Fruit fly (Drosophila melanogaster): Measurements from ENCODE around the gene Rpt3.

The Rpt3 gene

DNA sequence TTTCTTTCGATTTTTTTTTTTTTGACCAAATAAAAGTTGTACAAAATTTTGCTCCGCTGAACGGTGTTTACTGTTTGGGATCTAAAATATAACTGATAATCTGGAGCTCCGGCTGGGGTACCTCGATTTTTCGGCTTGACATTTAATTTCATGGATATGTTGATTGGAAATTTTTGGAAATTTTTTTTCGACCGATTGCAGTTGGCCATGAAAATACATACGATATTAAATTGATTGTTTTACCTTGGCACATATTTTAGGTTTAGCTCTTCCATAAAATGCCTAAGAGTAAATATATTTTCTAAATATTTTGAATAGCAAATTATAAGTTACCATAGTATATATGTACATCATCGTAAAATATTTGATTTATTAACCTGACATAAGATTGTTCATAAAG, 45.7 kb downstream of the Rpt3 start, which contains the start of gene CG1394:
Gene CG1394, minus strand, starts transcription at position 101 of the 400 bp plus-strand sequence.
- TF ChIP-seq CG1620 (GFP tag; optimal IDR thresholded peaks at IDR 0.05) (no peak), Mnt (GFP tag; optimal IDR thresholded peaks at IDR 0.05) (no peak), cnc (optimal IDR thresholded peaks at IDR 0.05) (no peak), tj (GFP tag; optimal IDR thresholded peaks at IDR 0.05) (no peak), ovo (GFP tag; optimal IDR thresholded peaks at IDR 0.05) (no peak), CG14711 (tag; optimal IDR thresholded peaks at IDR 0.05) (no peak), toe (GFP tag; optimal IDR thresholded peaks at IDR 0.05) (no peak), Crg-1 (GFP tag; optimal IDR thresholded peaks at IDR 0.05) (no peak), kay (GFP tag; ENCODE audit: borderline replicate concordance) (no peak), pad (GFP tag; optimal IDR thresholded peaks at IDR 0.05) (no peak), bab1 (GFP tag; optimal IDR thresholded peaks at IDR 0.05) (no peak), CG5204 (GFP tag; optimal IDR thresholded peaks at IDR 0.05) (no peak), cic (GFP tag; optimal IDR thresholded peaks at IDR 0.05) (no peak), Hr96 (GFP tag; optimal IDR thresholded peaks at IDR 0.05) (no peak), CG7101 (tag; optimal IDR thresholded peaks at IDR 0.05) (no peak), CG33017 (tag; optimal IDR thresholded peaks at IDR 0.05) (no peak), CG11617 (GFP tag; optimal IDR thresholded peaks at IDR 0.05) (no peak)

dm6 chrX:11176073-11176472, 51.2 kb downstream of the Rpt3 start:
- TF ChIP-seq Mnt (GFP tag; optimal IDR thresholded peaks at IDR 0.05), result no peak
- no peak for TF ChIP-seq Hr96 (GFP tag; optimal IDR thresholded peaks at IDR 0.05)
- TF ChIP-seq pad (GFP tag; optimal IDR thresholded peaks at IDR 0.05), result no peak
- TF ChIP-seq CG1620 (GFP tag; optimal IDR thresholded peaks at IDR 0.05), result no peak
- TF ChIP-seq CG5204 (GFP tag; optimal IDR thresholded peaks at IDR 0.05), result no peak
- TF ChIP-seq cic (GFP tag; optimal IDR thresholded peaks at IDR 0.05), result no peak
- no peak for TF ChIP-seq tj (GFP tag; optimal IDR thresholded peaks at IDR 0.05)
- no peak for TF ChIP-seq ovo (GFP tag; optimal IDR thresholded peaks at IDR 0.05)
- no peak for TF ChIP-seq CG14711 (tag; optimal IDR thresholded peaks at IDR 0.05)
- TF ChIP-seq Crg-1 (GFP tag; optimal IDR thresholded peaks at IDR 0.05), result no peak
- TF ChIP-seq CG11617 (GFP tag; optimal IDR thresholded peaks at IDR 0.05), result no peak

All from whole organism, adult.